Fruit fly (Drosophila melanogaster) whole organism: Measurements from ENCODE around the gene CG5863.

Source experiments
- Dll ChIP-seq: fragments of >200 bp; optimal IDR thresholded peaks from 2 replicates; lab custom pipeline; 2017
- pan ChIP-seq: fragments of >200 bp; optimal IDR thresholded peaks from 2 replicates; lab custom pipeline; 2017
- usp ChIP-seq: fragments of >200 bp; optimal IDR thresholded peaks from 2 replicates; lab custom pipeline; 2017; ENCODE audit warnings: missing biosample characterization, missing genetic modification characterization, mixed read lengths

dm6 chr3R:17426265-17426664 is 15.4 kb downstream of the CG5863 start:
- no peak for TF ChIP-seq usp (GFP tag; lab: Kevin White, UChicago)
- TF ChIP-seq pan (lab: Kevin White, UChicago) = no peak
- TF ChIP-seq Dll = no peak
